Fruit fly (Drosophila melanogaster) whole organism, embryonic: ENCODE results near the gene Arpc2.

ENCODE experiments used
- Atf6 ChIP-seq: fragments of 200-800 bp; sonication (Bioruptor generic); IDR thresholded peaks from 2 replicates; pipeline ENCODE4 v1.3.6; 2022; ENCODE audit warnings: missing biosample characterization, missing genetic modification characterization
- BtbVII ChIP-seq: fragments of 200-800 bp; sonication (Bioruptor generic); optimal IDR thresholded peaks from 3 replicates; lab custom pipeline; 2017; ENCODE audit warnings: missing biosample characterization, mild to moderate bottlenecking, missing genetic modification characterization
- CG14965 ChIP-seq: fragments of 200-800 bp; sonication (Bioruptor generic); optimal IDR thresholded peaks from 2 replicates; lab custom pipeline; 2016; ENCODE audit warnings: missing biosample characterization, missing genetic modification characterization, borderline replicate concordance
- CG15601 ChIP-seq: fragments of 200-800 bp; sonication (Bioruptor generic); optimal IDR thresholded peaks from 3 replicates; lab custom pipeline; 2019; ENCODE audit warnings: missing biosample characterization, mild to moderate bottlenecking, missing genetic modification characterization, moderate library complexity
- CG1602 ChIP-seq: fragments of 200-800 bp; sonication (Bioruptor generic); optimal IDR thresholded peaks from 3 replicates; lab custom pipeline; 2016; ENCODE audit warnings: missing biosample characterization, missing genetic modification characterization
- CG18011 ChIP-seq: fragments of 200-800 bp; sonication (Bioruptor generic); optimal IDR thresholded peaks from 2 replicates; lab custom pipeline; 2017; ENCODE audit warnings: missing biosample characterization, missing genetic modification characterization, mild to moderate bottlenecking, moderate library complexity, missing genotype
- CG18599 ChIP-seq: fragments of 200-800 bp; sonication (Bioruptor generic); optimal IDR thresholded peaks from 3 replicates; lab custom pipeline; 2017; ENCODE audit warnings: missing biosample characterization, missing genetic modification characterization, mild to moderate bottlenecking, moderate library complexity, missing genetic modification reagents
- CG2889 ChIP-seq: fragments of 200-800 bp; sonication (Bioruptor generic); IDR thresholded peaks from 3 replicates; pipeline ENCODE4 v1.3.6; 2022; ENCODE audit warnings: missing biosample characterization, missing genetic modification characterization
- CG32532 ChIP-seq: fragments of 200-800 bp; sonication (Bioruptor generic); IDR thresholded peaks from 2 replicates; pipeline ENCODE4 v1.3.6; 2022; ENCODE audit warnings: missing biosample characterization, missing genetic modification characterization
- CG33557 ChIP-seq: fragments of 200-800 bp; sonication (Bioruptor generic); optimal IDR thresholded peaks from 2 replicates; lab custom pipeline; 2019; ENCODE audit warnings: missing biosample characterization, mild to moderate bottlenecking, missing genetic modification characterization, moderate library complexity
- CG4820 ChIP-seq: fragments of 200-800 bp; sonication (Bioruptor generic); optimal IDR thresholded peaks from 3 replicates; lab custom pipeline; 2016; ENCODE audit warnings: missing biosample characterization, missing genetic modification characterization
- CG5245 ChIP-seq: fragments of 200-800 bp; sonication (Bioruptor generic); optimal IDR thresholded peaks from 3 replicates; lab custom pipeline; 2016; ENCODE audit warnings: missing biosample characterization, missing genetic modification characterization
- CG6254 ChIP-seq: fragments of 200-800 bp; sonication (Bioruptor generic); optimal IDR thresholded peaks from 3 replicates; lab custom pipeline; 2017; ENCODE audit warnings: mild to moderate bottlenecking, missing biosample characterization, missing genetic modification reagents, missing genetic modification characterization
- CG6813 ChIP-seq: fragments of 200-800 bp; sonication (Bioruptor generic); optimal IDR thresholded peaks from 2 replicates; lab custom pipeline; 2017; ENCODE audit warnings: missing biosample characterization, missing genetic modification characterization, mild to moderate bottlenecking, moderate library complexity, missing genetic modification reagents
- CHES-1-like ChIP-seq: fragments of 200-800 bp; sonication (Bioruptor generic); optimal IDR thresholded peaks from 2 replicates; lab custom pipeline; 2016; ENCODE audit warnings: missing biosample characterization, missing genetic modification characterization
- D ChIP-seq, 2 experiments: fragments of 200-800 bp in 1 of 2; fragments of >200 bp in 1 of 2; sonication (Bioruptor generic) in 1 of 2; optimal IDR thresholded peaks; 2 replicates in 1 of 2; 3 replicates in 1 of 2; lab custom pipeline; 2017; ENCODE audit warnings: mild to moderate bottlenecking in 1 of 2, missing biosample characterization in 1 of 2, missing genetic modification characterization in 1 of 2, missing genetic modification reagents in 1 of 2
- Dip2 ChIP-seq: fragments of 200-800 bp; sonication (Bioruptor generic); IDR thresholded peaks from 2 replicates; pipeline ENCODE4 v1.3.6; 2022; ENCODE audit warnings: missing biosample characterization, missing genetic modification characterization
- Dip3 ChIP-seq: fragments of 200-800 bp; sonication (Bioruptor generic); optimal IDR thresholded peaks from 3 replicates; lab custom pipeline; 2016; ENCODE audit warnings: missing biosample characterization, missing genetic modification characterization
- Drgx ChIP-seq: fragments of 200-800 bp; sonication (Bioruptor generic); IDR thresholded peaks from 2 replicates; pipeline ENCODE4 v1.3.6; 2022; ENCODE audit warnings: missing biosample characterization, missing genetic modification characterization
- Ets65A ChIP-seq: fragments of 200-800 bp; sonication (Bioruptor generic); peaks from one replicate; lab custom pipeline; 2016; ENCODE audit warnings: missing biosample characterization, missing genetic modification characterization
- Hmr ChIP-seq: fragments of 200-800 bp; sonication (Bioruptor generic); optimal IDR thresholded peaks from 3 replicates; lab custom pipeline; 2017; ENCODE audit warnings: mild to moderate bottlenecking, missing biosample characterization, missing genetic modification reagents, missing genetic modification characterization
- Mad ChIP-seq: fragments of 200-800 bp; sonication (Bioruptor generic); optimal IDR thresholded peaks from 2 replicates; lab custom pipeline; 2016; ENCODE audit warnings: missing biosample characterization, missing genetic modification characterization
- Mes4 ChIP-seq: fragments of 200-800 bp; sonication (Bioruptor generic); optimal IDR thresholded peaks from 2 replicates; lab custom pipeline; 2016; ENCODE audit warnings: missing biosample characterization, missing genetic modification characterization
- Oli ChIP-seq: fragments of 200-800 bp; sonication (Bioruptor generic); optimal IDR thresholded peaks from 2 replicates; lab custom pipeline; 2018; ENCODE audit warnings: missing biosample characterization, mild to moderate bottlenecking, missing genetic modification characterization, moderate library complexity
- Opbp ChIP-seq: fragments of 200-800 bp; sonication (Bioruptor generic); IDR thresholded peaks from 3 replicates; pipeline ENCODE4 v1.3.6; 2022; ENCODE audit warnings: missing biosample characterization, missing genetic modification characterization; ENCODE audit not compliant: partially characterized antibody
- TFAM ChIP-seq: fragments of 200-800 bp; sonication (Bioruptor generic); optimal IDR thresholded peaks from 2 replicates; lab custom pipeline; 2017; ENCODE audit warnings: missing biosample characterization, missing genetic modification characterization, inconsistent platforms
- abd-A ChIP-seq: fragments of 200-800 bp; sonication (Bioruptor generic); optimal IDR thresholded peaks from 3 replicates; lab custom pipeline; 2019; ENCODE audit warnings: missing biosample characterization, mild to moderate bottlenecking, missing genetic modification characterization, moderate library complexity
- ci ChIP-seq: fragments of 200-800 bp; sonication (Bioruptor generic); IDR thresholded peaks from 3 replicates; pipeline ENCODE4 v1.3.6; 2022; ENCODE audit warnings: missing biosample characterization, missing genetic modification characterization
- fd96Cb ChIP-seq: fragments of 200-800 bp; sonication (Bioruptor generic); optimal IDR thresholded peaks from 2 replicates; lab custom pipeline; 2018; ENCODE audit warnings: missing biosample characterization, mild to moderate bottlenecking, missing genetic modification characterization, moderate library complexity
- gcm2 ChIP-seq: fragments of 200-800 bp; sonication (Bioruptor generic); optimal IDR thresholded peaks from 2 replicates; lab custom pipeline; 2016; ENCODE audit warnings: missing biosample characterization, missing genetic modification characterization
- hbn ChIP-seq: fragments of 200-800 bp; sonication (Bioruptor generic); IDR thresholded peaks from 2 replicates; pipeline ENCODE4 v1.3.6; 2022; ENCODE audit warnings: missing biosample characterization, missing genetic modification characterization; ENCODE audit not compliant: partially characterized antibody
- insv ChIP-seq, 2 experiments: fragments of 200-800 bp; sonication (Bioruptor generic); optimal IDR thresholded peaks; 3 replicates each; lab custom pipeline; 2016 to 2018; ENCODE audit warnings: missing biosample characterization in 2 of 2, missing genetic modification characterization in 2 of 2
- onecut ChIP-seq: fragments of 200-800 bp; sonication (Bioruptor generic); IDR thresholded peaks from 2 replicates; pipeline ENCODE4 v1.3.6; 2022; ENCODE audit warnings: missing biosample characterization, missing genetic modification characterization
- pho ChIP-seq: fragments of 200-800 bp; sonication (Bioruptor generic); optimal IDR thresholded peaks from 2 replicates; lab custom pipeline; 2016; ENCODE audit warnings: missing biosample characterization, missing genetic modification characterization
- scrt ChIP-seq: fragments of 200-800 bp; sonication (Bioruptor generic); optimal IDR thresholded peaks from 2 replicates; lab custom pipeline; 2018; ENCODE audit warnings: missing biosample characterization, mild to moderate bottlenecking, missing genetic modification characterization, moderate library complexity
- sim ChIP-seq: fragments of 200-800 bp; sonication (Bioruptor generic); IDR thresholded peaks from 2 replicates; pipeline ENCODE4 v1.3.6; 2022; ENCODE audit warnings: missing biosample characterization, missing genetic modification characterization
- tap ChIP-seq: fragments of 200-800 bp; optimal IDR thresholded peaks from 3 replicates; lab custom pipeline; 2019; ENCODE audit warnings: missing biosample characterization, mild to moderate bottlenecking, missing genetic modification characterization, moderate library complexity
- trem ChIP-seq: fragments of 200-800 bp; optimal IDR thresholded peaks from 3 replicates; lab custom pipeline; 2019; ENCODE audit warnings: missing biosample characterization, mild to moderate bottlenecking, missing genetic modification characterization, moderate library complexity
- unpg ChIP-seq: fragments of 200-800 bp; sonication (Bioruptor generic); optimal IDR thresholded peaks from 3 replicates; lab custom pipeline; 2018; ENCODE audit warnings: missing biosample characterization, mild to moderate bottlenecking, missing genetic modification characterization, moderate library complexity

The Arpc2 gene

dm6 chr2L:20428756-20429408 lies 12.0 kb downstream of the Arpc2 start (continued):
- TF ChIP-seq BtbVII (GFP tag; lab: Kevin White, UChicago) = no peak
- no peak for TF ChIP-seq scrt
- TF ChIP-seq Dip2 = no peak
- TF ChIP-seq CG18599 = no peak
- no peak for TF ChIP-seq Oli (tag; lab: Kevin White, UChicago)
- TF ChIP-seq CG33557 = no peak
- TF ChIP-seq Opbp (GFP tag; lab: Robert Waterston, UW) = peak; percentile 54; the same call in 1 of the 3 replicates
- TF ChIP-seq D (optimal IDR thresholded peaks at IDR 0.05; lab: Kevin White, UChicago) = no peak
- TF ChIP-seq D (GFP tag; optimal IDR thresholded peaks at IDR 0.05; lab: Kevin White, UChicago) = no peak
- peak; percentile 17 for TF ChIP-seq Hmr (GFP tag; lab: Kevin White, UChicago)
- no peak for TF ChIP-seq Dip3 (GFP tag; lab: Kevin White, UChicago)
- no peak for TF ChIP-seq Drgx (GFP tag; lab: Robert Waterston, UW)
- TF ChIP-seq CG6813 = no peak
- TF ChIP-seq unpg (GFP tag; lab: Kevin White, UChicago) = no peak
- no peak for TF ChIP-seq CG14965
- 0 out of 2 replicates have a peak, but pooled peaks have one; percentile 7 for TF ChIP-seq Atf6 (GFP tag; lab: Robert Waterston, UW)
- TF ChIP-seq CG1602 = no peak
- TF ChIP-seq TFAM (GFP tag; lab: Kevin White, UChicago) = no peak
- no peak for TF ChIP-seq CG15601 (tag; lab: Kevin White, UChicago)
- no peak for TF ChIP-seq tap (tag; lab: Kevin White, UChicago)
- no peak for TF ChIP-seq CG2889 (GFP tag; lab: Robert Waterston, UW)
- no peak for TF ChIP-seq fd96Cb
- TF ChIP-seq CG6254 = no peak
- no peak for TF ChIP-seq CG32532
- TF ChIP-seq trem (tag; lab: Kevin White, UChicago) = peak; percentile 0
- TF ChIP-seq CHES-1-like (GFP tag; lab: Kevin White, UChicago) = no peak
- no peak for TF ChIP-seq Mad (GFP tag; lab: Kevin White, UChicago)
- no peak for TF ChIP-seq Mes4 (GFP tag; lab: Kevin White, UChicago)
- no peak for TF ChIP-seq hbn
- TF ChIP-seq CG5245 (GFP tag; lab: Kevin White, UChicago) = no peak
- peak; percentile 12 for TF ChIP-seq CG18011
- no peak for TF ChIP-seq abd-A
- no peak for TF ChIP-seq gcm2
- no peak for TF ChIP-seq CG4820 (GFP tag; lab: Kevin White, UChicago)
- peak; percentile 64; the same call in 1 of the 3 replicates for TF ChIP-seq ci
- no peak for TF ChIP-seq sim (GFP tag; lab: Robert Waterston, UW)

DNA sequence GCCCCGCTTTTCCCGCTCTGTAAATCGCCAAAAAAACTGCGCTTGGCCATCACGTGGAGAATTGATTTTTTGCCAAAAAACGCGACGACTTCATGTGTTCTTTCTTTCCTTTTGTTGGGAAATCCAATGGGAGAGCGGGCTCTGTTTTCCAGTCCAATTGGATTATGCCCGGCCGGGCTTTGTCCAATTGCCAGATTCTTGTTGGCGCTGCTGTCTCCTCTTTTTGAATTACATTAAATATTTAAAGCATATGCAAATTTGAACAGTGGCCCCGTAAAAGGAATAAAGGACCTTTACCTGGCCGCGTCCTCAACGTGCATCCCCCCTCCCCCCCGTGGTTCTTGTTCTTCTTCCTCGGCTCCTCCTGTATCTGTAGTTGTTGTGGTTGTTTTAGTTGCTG lies 12.6 kb downstream of the Arpc2 start:
- TF ChIP-seq Ets65A (GFP tag; lab: Kevin White, UChicago) (peak; percentile 56), insv (GFP tag; optimal IDR thresholded peaks at IDR 0.05; lab: Kevin White, UChicago) (peak; percentile 15 to 87), pho (GFP tag; lab: Kevin White, UChicago) (no peak), onecut (GFP tag; lab: Robert Waterston, UW) (0 out of 2 replicates have a peak, but pooled peaks have one; percentile 10)
- TF ChIP-seq, all 482 proteins: peak for 3
